Worm (Caenorhabditis elegans) whole organism, L3 larva: ENCODE results near the gene dgn-2.

Source experiments
- elt-2 ChIP-seq: sonication (generic microtip); optimal IDR thresholded peaks from 2 replicates; lab custom pipeline; 2016; ENCODE audit warnings: missing genetic modification reagents, mild to moderate bottlenecking, missing genetic modification characterization, missing compliant biosample characterization
- mdl-1 ChIP-seq: fragments of 150-350 bp; optimal IDR thresholded peaks from 2 replicates; lab custom pipeline; 2014; ENCODE audit warnings: missing biosample characterization, missing genetic modification characterization
- nfya-1 ChIP-seq: sonication (generic microtip); optimal IDR thresholded peaks from 2 replicates; lab custom pipeline; 2017; ENCODE audit warnings: missing genetic modification characterization, mild to moderate bottlenecking, missing compliant biosample characterization, antibody characterized with exemption, moderate library complexity; ENCODE audit not compliant: insufficient read depth
- pha-4 ChIP-seq: fragments of 150-350 bp; optimal IDR thresholded peaks from 2 replicates; lab custom pipeline; 2014; ENCODE audit warnings: missing biosample characterization, missing genetic modification reagents, missing genetic modification characterization
- sea-2 ChIP-seq: fragments of 150-350 bp; sonication (generic microtip); optimal IDR thresholded peaks from 4 replicates; lab custom pipeline; 2014; ENCODE audit warnings: missing biosample characterization, missing genetic modification reagents, missing genetic modification characterization
- snpc-4 ChIP-seq: fragments of 150-350 bp; optimal IDR thresholded peaks from 2 replicates; lab custom pipeline; 2014; ENCODE audit warnings: missing biosample characterization, missing genetic modification characterization
- tbx-2 ChIP-seq: sonication (generic microtip); optimal IDR thresholded peaks from 2 replicates; lab custom pipeline; 2016; ENCODE audit warnings: mild to moderate bottlenecking, missing genetic modification characterization, missing compliant biosample characterization
- ztf-4 ChIP-seq: fragments of 150-350 bp; optimal IDR thresholded peaks from 2 replicates; lab custom pipeline; 2014; ENCODE audit warnings: missing biosample characterization, missing genetic modification characterization

DNA sequence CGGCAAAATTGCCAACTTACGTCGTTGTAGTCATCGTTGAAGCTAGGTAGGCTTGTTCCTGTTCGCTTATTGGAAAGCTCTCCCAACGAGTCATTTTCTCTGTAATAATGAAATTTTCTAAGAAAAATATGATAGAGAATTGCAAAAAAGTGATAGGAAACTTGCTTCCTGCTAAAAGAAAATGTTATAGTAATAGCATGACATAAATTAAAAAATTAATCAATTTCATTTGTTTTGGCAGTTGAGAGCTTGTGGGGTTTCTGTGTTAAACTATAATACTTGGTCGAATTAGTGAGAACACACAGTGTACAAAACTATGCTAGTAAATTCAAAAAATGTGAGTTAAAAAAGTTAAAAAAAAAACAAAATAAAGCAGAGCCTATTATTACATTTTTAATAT, 37.5 kb downstream of the dgn-2 start, which contains the start of gene F21E9.2:
- TF ChIP-seq sea-2 (GFP tag; lab: Kevin White, UChicago) = no peak
- no peak for TF ChIP-seq ztf-4
- TF ChIP-seq nfya-1 (tag; lab: Kevin White, UChicago) = no peak
- TF ChIP-seq snpc-4 (tag; lab: Kevin White, UChicago) = no peak
- TF ChIP-seq tbx-2 (tag; lab: Kevin White, UChicago) = no peak
- TF ChIP-seq elt-2 (tag; lab: Kevin White, UChicago) = no peak
- no peak for TF ChIP-seq pha-4 (tag; lab: Kevin White, UChicago)
- TF ChIP-seq mdl-1 (tag; lab: Kevin White, UChicago) = no peak
